Worm (Caenorhabditis elegans): ENCODE results near the gene D1086.3.

Gene D1086.3

DNA sequence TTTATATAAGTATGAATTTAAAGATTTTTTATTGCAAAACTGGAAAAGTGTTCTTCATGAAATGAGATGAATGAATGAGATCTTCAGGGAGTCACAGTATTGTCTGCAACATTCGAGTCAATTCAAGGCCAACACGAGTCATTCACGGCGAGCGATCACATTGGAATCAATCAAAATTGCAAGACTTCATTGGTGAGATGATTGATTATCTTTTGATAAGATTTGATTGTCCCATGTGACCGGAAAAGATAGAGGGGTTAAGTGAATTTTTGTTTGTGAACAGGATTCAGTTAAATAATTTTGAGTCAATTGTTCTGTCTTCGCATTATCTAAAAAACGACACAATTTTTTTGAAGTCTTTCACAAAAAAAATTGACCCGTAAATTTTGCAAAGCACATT lies 2.4 kb downstream of the D1086.3 start (continued):
- TF ChIP-seq xbp-1 (tag; optimal IDR thresholded peaks at IDR 0.05) (no peak), alr-1 (tag; optimal IDR thresholded peaks at IDR 0.05; ENCODE audit: borderline replicate concordance) (no peak), hpl-2 (GFP tag; optimal IDR thresholded peaks at IDR 0.05) (no peak), skn-1 (tag; optimal IDR thresholded peaks at IDR 0.05) (no peak), mep-1 (tag; optimal IDR thresholded peaks at IDR 0.05) (peak; percentile 20), snpc-4 (tag; optimal IDR thresholded peaks at IDR 0.05) (no peak), mab-9 (GFP tag; IDR thresholded peaks at IDR 0.05) (no peak), nhr-237 (tag; optimal IDR thresholded peaks at IDR 0.05) (no peak), fkh-8 (tag; optimal IDR thresholded peaks at IDR 0.05) (no peak), elt-2 (tag; optimal IDR thresholded peaks at IDR 0.05) (no peak), nhr-76 (tag; optimal IDR thresholded peaks at IDR 0.05) (no peak), egl-27 (tag; optimal IDR thresholded peaks at IDR 0.05) (no peak), egl-13 (tag; optimal IDR thresholded peaks at IDR 0.05) (no peak), pag-3 (tag; optimal IDR thresholded peaks at IDR 0.05; ENCODE audit: borderline replicate concordance, insufficient read depth) (no peak), hlh-17 (GFP tag; optimal IDR thresholded peaks at IDR 0.05; ENCODE audit: borderline replicate concordance) (no peak), fkh-10 (GFP tag; optimal IDR thresholded peaks at IDR 0.05) (no peak), nhr-19 (GFP tag; conservative IDR thresholded peaks at IDR 0.05) (peak; percentile 23; the same call in 1 of the 2 replicates), jun-1 (tag; optimal IDR thresholded peaks at IDR 0.05) (no peak), nhr-90 (tag; optimal IDR thresholded peaks at IDR 0.05; ENCODE audit: poor library complexity) (peak; percentile 46), ama-1 (optimal IDR thresholded peaks at IDR 0.05) (no peak), lin-13 (GFP tag; optimal IDR thresholded peaks at IDR 0.05) (no peak), ceh-63 (GFP tag; optimal IDR thresholded peaks at IDR 0.05) (no peak), hlh-4 (tag; optimal IDR thresholded peaks at IDR 0.05) (no peak), ceh-8 (GFP tag; optimal IDR thresholded peaks at IDR 0.05) (no peak), ets-5 (GFP tag; IDR thresholded peaks at IDR 0.05) (no peak), ceh-88 (GFP tag; IDR thresholded peaks at IDR 0.05) (no peak), aly-2 (tag; optimal IDR thresholded peaks at IDR 0.05) (no peak), nhr-84 (tag; optimal IDR thresholded peaks at IDR 0.05) (no peak), lin-35 (GFP tag; optimal IDR thresholded peaks at IDR 0.05) (no peak), ceh-82 (tag; optimal IDR thresholded peaks at IDR 0.05) (no peak), Y116A8C.19 (tag; optimal IDR thresholded peaks at IDR 0.05; ENCODE audit: borderline replicate concordance) (no peak), C04F5.9 (tag; optimal IDR thresholded peaks at IDR 0.05) (no peak), pax-3 (tag; optimal IDR thresholded peaks at IDR 0.05) (no peak), nhr-28 (tag; optimal IDR thresholded peaks at IDR 0.05) (no peak), elt-3 (tag; optimal IDR thresholded peaks at IDR 0.05) (peak in 5 of 6 experiments; percentile 55 to 99 (median 70)), lin-15B (tag; optimal IDR thresholded peaks at IDR 0.05) (no peak), isw-1 (GFP tag; IDR thresholded peaks at IDR 0.05) (no peak), nhr-12 (tag; optimal IDR thresholded peaks at IDR 0.05) (no peak), ceh-90 (tag; optimal IDR thresholded peaks at IDR 0.05) (no peak), lin-14 (GFP tag; optimal IDR thresholded peaks at IDR 0.05) (peak; percentile 84), pqm-1 (tag; optimal IDR thresholded peaks at IDR 0.05) (no peak), ces-1 (GFP tag; optimal IDR thresholded peaks at IDR 0.05) (no peak)

DNA sequence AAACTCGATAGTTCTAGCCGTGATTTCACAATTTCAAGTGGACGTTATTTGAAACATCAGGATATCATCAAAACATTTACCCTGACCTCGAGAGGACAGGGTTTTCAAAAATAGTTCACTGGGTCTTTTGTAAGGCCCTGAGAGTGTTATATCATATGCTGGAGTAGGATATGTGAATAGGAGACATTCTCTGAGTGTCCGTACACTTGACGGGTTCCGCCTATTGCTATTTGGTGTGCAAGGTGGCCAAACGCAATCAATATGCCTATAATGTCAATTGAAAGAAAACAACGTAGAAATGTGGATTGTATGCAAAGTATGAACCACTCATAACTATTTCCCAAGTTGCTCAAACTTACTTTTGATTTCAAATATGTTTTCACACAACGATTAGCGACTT lies 4.8 kb downstream of the D1086.3 start:
- TF ChIP-seq swsn-7 (tag; optimal IDR thresholded peaks at IDR 0.05) (no peak), snpc-4 (tag; optimal IDR thresholded peaks at IDR 0.05) (peak; percentile 26), rnt-1 (tag; optimal IDR thresholded peaks at IDR 0.05) (peak; percentile 11), nhr-84 (tag; optimal IDR thresholded peaks at IDR 0.05) (no peak)
